Fruit fly (Drosophila melanogaster): Measurements from ENCODE around the gene Rhau.

The Rhau gene

dm6 chr2L:20797515-20797847, 39.7 kb upstream of the Rhau start, which contains the start of gene CG9328 (continued):
- TF ChIP-seq CoRest (tag; optimal IDR thresholded peaks at IDR 0.05), result peak; percentile 37
- TF ChIP-seq Sox100B (GFP tag; optimal IDR thresholded peaks at IDR 0.05), result no peak
- peak; percentile 28; the same call in 1 of the 3 replicates for TF ChIP-seq CG14050 (GFP tag; IDR thresholded peaks at IDR 0.05)
- TF ChIP-seq schlank (tag; optimal IDR thresholded peaks at IDR 0.05), result no peak
- no peak for TF ChIP-seq chn (GFP tag; optimal IDR thresholded peaks at IDR 0.05)
- TF ChIP-seq oc (tag; optimal IDR thresholded peaks at IDR 0.05), result peak; percentile 72
- TF ChIP-seq Chrac-16 (GFP tag; optimal IDR thresholded peaks at IDR 0.05), result no peak
- TF ChIP-seq emc (GFP tag; optimal IDR thresholded peaks at IDR 0.05), result no peak
- no peak for TF ChIP-seq CG10462 (GFP tag; optimal IDR thresholded peaks at IDR 0.05)
- TF ChIP-seq CG1792 (GFP tag; optimal IDR thresholded peaks at IDR 0.05), result no peak
- TF ChIP-seq unc-4 (GFP tag; IDR thresholded peaks at IDR 0.05; ENCODE audit: partially characterized antibody), result 0 out of 2 replicates have a peak, but pooled peaks have one; percentile 19
- TF ChIP-seq tup (GFP tag; optimal IDR thresholded peaks at IDR 0.05), result no peak
- peak; percentile 72 for TF ChIP-seq Bgb (GFP tag; IDR thresholded peaks at IDR 0.05; ENCODE audit: partially characterized antibody)
- TF ChIP-seq CG30403 (GFP tag; optimal IDR thresholded peaks at IDR 0.05), result peak; percentile 27
- TF ChIP-seq org-1 (GFP tag; optimal IDR thresholded peaks at IDR 0.05), result no peak
- no peak for TF ChIP-seq CG8478 (optimal IDR thresholded peaks at IDR 0.05)
- peak; percentile 39 for TF ChIP-seq Camta (GFP tag; optimal IDR thresholded peaks at IDR 0.05)
- peak; percentile 66 for TF ChIP-seq Hmr (GFP tag; optimal IDR thresholded peaks at IDR 0.05)
- peak in 1 of 3 experiments; percentile 78 for TF ChIP-seq Stat92E (GFP tag; optimal IDR thresholded peaks at IDR 0.05)
- TF ChIP-seq tx (GFP tag; optimal IDR thresholded peaks at IDR 0.05), result no peak
- no peak for TF ChIP-seq BtbVII (GFP tag; optimal IDR thresholded peaks at IDR 0.05)
- TF ChIP-seq Ssrp (tag; optimal IDR thresholded peaks at IDR 0.05), result no peak
- TF ChIP-seq sim (GFP tag; IDR thresholded peaks at IDR 0.05), result no peak
- peak in 1 of 2 experiments; percentile 28 for TF ChIP-seq Hr51 (GFP tag; optimal IDR thresholded peaks at IDR 0.05)
- TF ChIP-seq sob (GFP tag; IDR thresholded peaks at IDR 0.05), result peak; percentile 44; the same call in 1 of the 2 replicates
- TF ChIP-seq CG32532 (GFP tag; IDR thresholded peaks at IDR 0.05), result peak; percentile 54; the same call in 1 of the 2 replicates
- no peak for TF ChIP-seq fd102C (GFP tag; optimal IDR thresholded peaks at IDR 0.05)
- TF ChIP-seq zfh2 (GFP tag; optimal IDR thresholded peaks at IDR 0.05), result no peak
- no peak for TF ChIP-seq CG32772 (GFP tag; IDR thresholded peaks at IDR 0.05)
- no peak for TF ChIP-seq lov (optimal IDR thresholded peaks at IDR 0.05)
- 0 out of 3 replicates have a peak, but pooled peaks have one; percentile 18 for TF ChIP-seq lov (GFP tag; IDR thresholded peaks at IDR 0.05)
- peak in 1 of 2 experiments; percentile 43 for TF ChIP-seq insv (GFP tag; optimal IDR thresholded peaks at IDR 0.05)
- peak; percentile 11 for TF ChIP-seq CG16863 (GFP tag; optimal IDR thresholded peaks at IDR 0.05)
- peak in 1 of 2 experiments; percentile 44 for TF ChIP-seq Eip74EF (GFP tag; optimal IDR thresholded peaks at IDR 0.05)
- TF ChIP-seq CG1529 (GFP tag; optimal IDR thresholded peaks at IDR 0.05), result no peak
- no peak for TF ChIP-seq fru (optimal IDR thresholded peaks at IDR 0.05)
- TF ChIP-seq CG34376 (GFP tag; optimal IDR thresholded peaks at IDR 0.05), result peak; percentile 40
- peak; percentile 35 for TF ChIP-seq tin (GFP tag; optimal IDR thresholded peaks at IDR 0.05)
- TF ChIP-seq tgo (GFP tag; IDR thresholded peaks at IDR 0.05), result no peak
- no peak for TF ChIP-seq Hsf (GFP tag; optimal IDR thresholded peaks at IDR 0.05)
- peak; percentile 32 for TF ChIP-seq ash1 (GFP tag; optimal IDR thresholded peaks at IDR 0.05)
- TF ChIP-seq pum (GFP tag; optimal IDR thresholded peaks at IDR 0.05), result no peak
- no peak for TF ChIP-seq Dref (GFP tag; IDR thresholded peaks at IDR 0.05)
- TF ChIP-seq CG33557 (GFP tag; optimal IDR thresholded peaks at IDR 0.05), result peak; percentile 18
- TF ChIP-seq PHDP (tag; optimal IDR thresholded peaks at IDR 0.05), result peak; percentile 59
- TF ChIP-seq Lpt (GFP tag; optimal IDR thresholded peaks at IDR 0.05), result no peak
- TF ChIP-seq CG3163 (GFP tag; optimal IDR thresholded peaks at IDR 0.05), result no peak
- TF ChIP-seq CG34422 (GFP tag; IDR thresholded peaks at IDR 0.05), result peak; percentile 67; the same call in 1 of the 3 replicates
- peak; percentile 51 for TF ChIP-seq HLHmδ (GFP tag; optimal IDR thresholded peaks at IDR 0.05)
- no peak for TF ChIP-seq h (optimal IDR thresholded peaks at IDR 0.05)
- TF ChIP-seq Med (GFP tag), result peak; percentile 91
- no peak for TF ChIP-seq Optix (GFP tag; IDR thresholded peaks at IDR 0.05)

Data from whole organism, embryonic.